Worm (Caenorhabditis elegans) whole organism, L1 larva: Measurements from ENCODE around the gene K02F6.7.

ENCODE experiments used
- Y116A8C.19 ChIP-seq: sonication (generic microtip); optimal IDR thresholded peaks from 2 replicates; lab custom pipeline; 2016; ENCODE audit warnings: missing compliant biosample characterization, missing genetic modification characterization, borderline replicate concordance
- aly-2 ChIP-seq: fragments of 150-350 bp; optimal IDR thresholded peaks from 2 replicates; lab custom pipeline; 2014; ENCODE audit warnings: missing biosample characterization, missing genetic modification characterization
- blmp-1 ChIP-seq: fragments of 150-350 bp; optimal IDR thresholded peaks from 2 replicates; lab custom pipeline; 2014; ENCODE audit warnings: missing biosample characterization, missing genetic modification characterization
- elt-2 ChIP-seq: sonication (generic microtip); optimal IDR thresholded peaks from 2 replicates; lab custom pipeline; 2016; ENCODE audit warnings: missing genetic modification characterization, mild to moderate bottlenecking, inconsistent platforms, missing compliant biosample characterization, missing genetic modification reagents
- fkh-8 ChIP-seq: sonication (generic microtip); optimal IDR thresholded peaks from 2 replicates; lab custom pipeline; 2016; ENCODE audit warnings: mild to moderate bottlenecking, missing genetic modification characterization, missing compliant biosample characterization
- hlh-4 ChIP-seq: sonication (generic microtip); optimal IDR thresholded peaks from 2 replicates; lab custom pipeline; 2016; ENCODE audit warnings: mild to moderate bottlenecking, missing genetic modification characterization, missing compliant biosample characterization
- jun-1 ChIP-seq: fragments of 150-350 bp; optimal IDR thresholded peaks from 2 replicates; lab custom pipeline; 2014; ENCODE audit warnings: missing biosample characterization, missing genetic modification reagents, missing genetic modification characterization
- lin-14 ChIP-seq: fragments of 200-800 bp; sonication (Bioruptor generic); optimal IDR thresholded peaks from 2 replicates; lab custom pipeline; 2018; ENCODE audit warnings: mild to moderate bottlenecking, missing genetic modification characterization, moderate library complexity, missing compliant biosample characterization
- mdl-1 ChIP-seq, 2 experiments: fragments of 150-350 bp; optimal IDR thresholded peaks; 2 replicates each; lab custom pipeline; 2014 to 2017; ENCODE audit warnings: missing biosample characterization in 2 of 2, missing genetic modification characterization in 2 of 2, inconsistent platforms in 1 of 2
- nhr-237 ChIP-seq: fragments of 150-350 bp; optimal IDR thresholded peaks from 2 replicates; lab custom pipeline; 2014; ENCODE audit warnings: missing biosample characterization, missing genetic modification characterization
- nhr-76 ChIP-seq: sonication (generic microtip); optimal IDR thresholded peaks from 2 replicates; lab custom pipeline; 2017; ENCODE audit warnings: missing biosample characterization, missing genetic modification characterization
- pqm-1 ChIP-seq: sonication (generic microtip); optimal IDR thresholded peaks from 3 replicates; lab custom pipeline; 2017; ENCODE audit warnings: missing biosample characterization, missing genetic modification characterization
- sox-4 ChIP-seq: sonication (generic microtip); optimal IDR thresholded peaks from 2 replicates; lab custom pipeline; 2016; ENCODE audit warnings: missing genetic modification characterization, missing compliant biosample characterization
- tlp-1 ChIP-seq: fragments of 150-350 bp; optimal IDR thresholded peaks from 2 replicates; lab custom pipeline; 2014; ENCODE audit warnings: missing biosample characterization, missing genetic modification characterization
- xbp-1 ChIP-seq: sonication (generic microtip); optimal IDR thresholded peaks from 2 replicates; lab custom pipeline; 2016; ENCODE audit warnings: missing genetic modification characterization, missing compliant biosample characterization
- ztf-11 ChIP-seq, 2 experiments: sonication (generic microtip); optimal IDR thresholded peaks; 2 replicates each; lab custom pipeline; 2016 to 2017; ENCODE audit warnings: missing genetic modification characterization in 2 of 2, missing biosample characterization in 1 of 2, missing compliant biosample characterization in 1 of 2

K02F6.7 gene

ce11 chrII:2478543-2478942 lies 59.1 kb downstream of the K02F6.7 start, which contains the start of gene mnat-1:
Gene mnat-1, minus strand, starts transcription at chrII:2478643.
- TF ChIP-seq fkh-8 (tag; lab: Kevin White, UChicago) (no peak), pqm-1 (tag; lab: Kevin White, UChicago) (no peak), jun-1 (tag; lab: Kevin White, UChicago) (no peak), sox-4 (tag; lab: Kevin White, UChicago) (no peak), nhr-237 (no peak), blmp-1 (tag; lab: Kevin White, UChicago) (no peak), Y116A8C.19 (tag; lab: Kevin White, UChicago) (no peak), hlh-4 (no peak), tlp-1 (tag; lab: Kevin White, UChicago) (no peak), xbp-1 (tag; lab: Kevin White, UChicago) (no peak), lin-14 (GFP tag; lab: Kevin White, UChicago) (no peak), aly-2 (tag; lab: Kevin White, UChicago) (no peak), mdl-1 (tag; optimal IDR thresholded peaks at IDR 0.05; lab: Kevin White, UChicago) (no peak), elt-2 (tag; lab: Kevin White, UChicago) (no peak), nhr-76 (tag; lab: Kevin White, UChicago) (no peak), ztf-11 (tag; optimal IDR thresholded peaks at IDR 0.05; lab: Kevin White, UChicago) (no peak)
